Worm (Caenorhabditis elegans) whole organism, late embryonic: Measurements from ENCODE around the gene anmt-2.

ENCODE experiments used
- C08G9.2 ChIP-seq: sonication (generic microtip); optimal IDR thresholded peaks from 2 replicates; lab custom pipeline; 2016; ENCODE audit warnings: mild to moderate bottlenecking, missing genetic modification characterization, moderate library complexity, missing compliant biosample characterization
- ceh-31 ChIP-seq: sonication (generic microtip); optimal IDR thresholded peaks from 2 replicates; lab custom pipeline; 2016; ENCODE audit warnings: missing genetic modification characterization, missing compliant biosample characterization
- ceh-9 ChIP-seq: sonication (generic microtip); optimal IDR thresholded peaks from 2 replicates; lab custom pipeline; 2016; ENCODE audit warnings: mild to moderate bottlenecking, missing genetic modification characterization, inconsistent platforms, missing compliant biosample characterization
- lin-11 ChIP-seq: fragments of 200-800 bp; sonication (Bioruptor generic); optimal IDR thresholded peaks from 2 replicates; lab custom pipeline; 2018; ENCODE audit warnings: mild to moderate bottlenecking, missing genetic modification characterization, missing compliant biosample characterization
- nhr-11 ChIP-seq: fragments of 150-350 bp; optimal IDR thresholded peaks from 2 replicates; lab custom pipeline; 2014; ENCODE audit warnings: missing biosample characterization, missing genetic modification characterization
- pha-4 ChIP-seq: fragments of 150-350 bp; optimal IDR thresholded peaks from 2 replicates; lab custom pipeline; 2018; ENCODE audit warnings: missing biosample characterization, missing genetic modification reagents, missing genetic modification characterization
- unc-55 ChIP-seq: sonication (generic microtip); optimal IDR thresholded peaks from 2 replicates; lab custom pipeline; 2017; ENCODE audit warnings: missing biosample characterization, missing genetic modification reagents, missing genetic modification characterization

DNA sequence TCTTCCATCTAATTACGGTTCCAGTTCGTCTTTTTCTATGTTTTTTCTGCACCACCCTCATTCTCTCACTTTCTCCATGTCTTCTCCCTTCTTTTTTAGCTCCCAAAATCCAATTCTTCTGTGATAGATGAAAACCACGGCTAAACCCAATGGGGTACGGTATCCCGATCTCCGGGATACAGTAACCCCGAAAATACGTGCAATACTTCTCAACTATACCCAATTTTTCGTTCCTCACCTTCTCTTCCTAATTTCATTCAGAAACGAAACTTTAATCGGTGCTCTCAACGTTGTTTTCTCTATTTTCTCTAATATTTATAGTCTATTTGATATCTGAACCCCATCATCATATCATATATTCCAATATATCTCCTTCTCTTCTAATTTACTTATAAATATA, 33.9 kb downstream of the anmt-2 start:
- TF ChIP-seq lin-11 (tag; lab: Kevin White, UChicago) (no peak), ceh-31 (tag; lab: Kevin White, UChicago) (no peak), pha-4 (tag; lab: Kevin White, UChicago) (no peak), C08G9.2 (tag; lab: Kevin White, UChicago) (no peak), unc-55 (no peak), nhr-11 (tag; lab: Kevin White, UChicago) (no peak), ceh-9 (no peak)
